Fruit fly (Drosophila melanogaster): ENCODE data around the gene Eig71Ef.

Gene Eig71Ef

DNA sequence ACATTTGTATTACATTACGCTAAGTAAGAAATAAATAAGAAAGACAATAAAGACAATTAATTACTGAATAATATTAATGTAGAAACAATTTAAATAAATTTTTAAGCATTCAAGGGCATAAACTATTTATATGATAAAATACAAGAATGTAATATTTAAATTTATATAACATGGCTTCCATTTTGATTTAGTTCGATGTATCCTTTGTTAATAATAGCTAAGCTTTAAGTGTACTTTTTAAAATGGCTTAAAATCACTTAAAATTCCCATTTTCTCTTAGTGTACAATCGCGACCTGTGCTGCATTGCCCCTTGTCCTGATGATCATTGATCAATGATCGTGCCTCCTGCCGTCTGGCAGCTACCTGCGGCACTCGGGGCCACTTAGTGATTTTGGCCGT, 13.3 kb upstream of the Eig71Ef start (continued):
- TF ChIP-seq CG7839 (tag; optimal IDR thresholded peaks at IDR 0.05) (peak; percentile 12), gem (tag; optimal IDR thresholded peaks at IDR 0.05) (peak; percentile 62), Xrp1 (GFP tag; IDR thresholded peaks at IDR 0.05) (peak; percentile 66; the same call in 1 of the 2 replicates), CoRest (tag; optimal IDR thresholded peaks at IDR 0.05) (peak; percentile 37), CG16815 (GFP tag; optimal IDR thresholded peaks at IDR 0.05) (peak; percentile 27), Bteb2 (GFP tag; optimal IDR thresholded peaks at IDR 0.05) (no peak), ara (GFP tag; IDR thresholded peaks at IDR 0.05) (0 out of 2 replicates have a peak, but pooled peaks have one; percentile 24), D (optimal IDR thresholded peaks at IDR 0.05) (no peak), D (GFP tag; optimal IDR thresholded peaks at IDR 0.05) (peak; percentile 29), CG13775 (GFP tag; optimal IDR thresholded peaks at IDR 0.05) (peak; percentile 35), CG15696 (tag; optimal IDR thresholded peaks at IDR 0.05) (peak; percentile 80), bsh (GFP tag; optimal IDR thresholded peaks at IDR 0.05) (peak in 1 of 2 experiments; percentile 18), az2 (GFP tag; optimal IDR thresholded peaks at IDR 0.05) (peak; percentile 12), tio (GFP tag; optimal IDR thresholded peaks at IDR 0.05) (no peak), Nf-YB (GFP tag; optimal IDR thresholded peaks at IDR 0.05) (peak; percentile 5), CG12391 (tag; optimal IDR thresholded peaks at IDR 0.05) (peak; percentile 54), gsb-n (tag; optimal IDR thresholded peaks at IDR 0.05) (peak; percentile 19), CG15514 (GFP tag; optimal IDR thresholded peaks at IDR 0.05) (no peak), CG33557 (GFP tag; optimal IDR thresholded peaks at IDR 0.05) (peak; percentile 73), zfh1 (GFP tag; IDR thresholded peaks at IDR 0.05) (0 out of 3 replicates have a peak, but pooled peaks have one; percentile 12), dm (GFP tag; optimal IDR thresholded peaks at IDR 0.05) (no peak), CG2712 (tag; optimal IDR thresholded peaks at IDR 0.05) (peak; percentile 74), CG4404 (GFP tag; IDR thresholded peaks at IDR 0.05) (peak; percentile 69), D19A (tag; optimal IDR thresholded peaks at IDR 0.05) (peak; percentile 34)

dm6 chr3L:15669939-15670338, 12.7 kb upstream of the Eig71Ef start:
- TF ChIP-seq grn (GFP tag; optimal IDR thresholded peaks at IDR 0.05) (peak; percentile 75), chn (GFP tag; optimal IDR thresholded peaks at IDR 0.05) (no peak), CG18599 (GFP tag; optimal IDR thresholded peaks at IDR 0.05) (no peak), cato (GFP tag; optimal IDR thresholded peaks at IDR 0.05; ENCODE audit: borderline replicate concordance) (no peak), Awh (GFP tag; IDR thresholded peaks at IDR 0.05) (peak; percentile 50; the same call in 1 of the 2 replicates), Stat92E (GFP tag; optimal IDR thresholded peaks at IDR 0.05) (peak in 1 of 3 experiments; percentile 81)

dm6 chr3L:15665741-15666140, 8.6 kb upstream of the Eig71Ef start:
- TF ChIP-seq wdn (GFP tag; IDR thresholded peaks at IDR 0.05): no peak
- TF ChIP-seq CG10979 (tag; optimal IDR thresholded peaks at IDR 0.05): peak; percentile 5
- no peak for TF ChIP-seq CG31224 (GFP tag; IDR thresholded peaks at IDR 0.05)
- TF ChIP-seq CG17328 (GFP tag; IDR thresholded peaks at IDR 0.05): no peak
- TF ChIP-seq HmgD (GFP tag; optimal IDR thresholded peaks at IDR 0.05): no peak
- TF ChIP-seq CG31365 (tag; optimal IDR thresholded peaks at IDR 0.05): no peak
- no peak for TF ChIP-seq Awh (GFP tag; IDR thresholded peaks at IDR 0.05)
- peak; percentile 84 for TF ChIP-seq zen (tag; optimal IDR thresholded peaks at IDR 0.05)
- no peak for TF ChIP-seq H2.0 (GFP tag; IDR thresholded peaks at IDR 0.05)
- TF ChIP-seq Atf6 (GFP tag; IDR thresholded peaks at IDR 0.05): no peak
- TF ChIP-seq pzg (GFP tag; optimal IDR thresholded peaks at IDR 0.05): no peak
- no peak for TF ChIP-seq CG12769 (tag; optimal IDR thresholded peaks at IDR 0.05)
- TF ChIP-seq zf30C (GFP tag; optimal IDR thresholded peaks at IDR 0.05): peak; percentile 65
- TF ChIP-seq CG4404 (GFP tag; IDR thresholded peaks at IDR 0.05): peak; percentile 55
- TF ChIP-seq ac (GFP tag; optimal IDR thresholded peaks at IDR 0.05): peak; percentile 19
- no peak for TF ChIP-seq ranshi (GFP tag; IDR thresholded peaks at IDR 0.05)
- peak; percentile 30 for TF ChIP-seq sens (GFP tag)
- 0 out of 2 replicates have a peak, but pooled peaks have one; percentile 5 for TF ChIP-seq ara (GFP tag; IDR thresholded peaks at IDR 0.05)
- TF ChIP-seq CG17802 (tag; optimal IDR thresholded peaks at IDR 0.05): no peak
- TF ChIP-seq CG10366 (GFP tag; IDR thresholded peaks at IDR 0.05): no peak
- TF ChIP-seq run (tag; optimal IDR thresholded peaks at IDR 0.05): no peak
- no peak for TF ChIP-seq HLH4C (GFP tag; IDR thresholded peaks at IDR 0.05; ENCODE audit: partially characterized antibody)

Measured in whole organism, embryonic.